Worm (Caenorhabditis elegans) whole organism, L4 larva: ENCODE data around the gene srsx-31.

ENCODE experiments used
- F10B5.3 ChIP-seq: sonication (generic microtip); optimal IDR thresholded peaks from 2 replicates; lab custom pipeline; 2016; ENCODE audit warnings: mild to moderate bottlenecking, missing genetic modification characterization, missing compliant biosample characterization
- ama-1 ChIP-seq: fragments of 150-350 bp; optimal IDR thresholded peaks from 2 replicates; lab custom pipeline; 2014; ENCODE audit warnings: inconsistent platforms, mixed read lengths
- ceh-82 ChIP-seq: sonication (generic microtip); optimal IDR thresholded peaks from 2 replicates; lab custom pipeline; 2017; ENCODE audit warnings: missing biosample characterization, missing genetic modification characterization
- daf-12 ChIP-seq: fragments of 150-350 bp; optimal IDR thresholded peaks from 2 replicates; lab custom pipeline; 2014; ENCODE audit warnings: missing biosample characterization, missing genetic modification reagents, missing genetic modification characterization
- lin-38 ChIP-seq: fragments of 200-800 bp; sonication (Bioruptor generic); IDR thresholded peaks from 2 replicates; pipeline ENCODE4 v1.3.6; 2022; ENCODE audit warnings: missing genetic modification reagents, missing genetic modification characterization, missing compliant biosample characterization
- nhr-25 ChIP-seq: sonication (generic microtip); optimal IDR thresholded peaks from 2 replicates; lab custom pipeline; 2017; ENCODE audit warnings: missing genetic modification characterization, mild to moderate bottlenecking, missing compliant biosample characterization, antibody characterized with exemption, moderate library complexity, borderline replicate concordance; ENCODE audit not compliant: insufficient read depth
- nhr-6 ChIP-seq: fragments of 150-350 bp; optimal IDR thresholded peaks from 2 replicates; lab custom pipeline; 2014; ENCODE audit warnings: missing biosample characterization, missing genetic modification characterization
- nhr-76 ChIP-seq: fragments of 150-350 bp; optimal IDR thresholded peaks from 2 replicates; lab custom pipeline; 2014; ENCODE audit warnings: missing biosample characterization, missing genetic modification characterization
- saeg-2 ChIP-seq: fragments of 200-800 bp; sonication (Bioruptor generic); IDR thresholded peaks from 2 replicates; pipeline ENCODE4 v1.3.6; 2022; ENCODE audit warnings: missing genetic modification reagents, missing genetic modification characterization, missing compliant biosample characterization
- zag-1 ChIP-seq: fragments of 150-350 bp; optimal IDR thresholded peaks from 2 replicates; lab custom pipeline; 2014; ENCODE audit warnings: missing biosample characterization, missing genetic modification characterization

DNA sequence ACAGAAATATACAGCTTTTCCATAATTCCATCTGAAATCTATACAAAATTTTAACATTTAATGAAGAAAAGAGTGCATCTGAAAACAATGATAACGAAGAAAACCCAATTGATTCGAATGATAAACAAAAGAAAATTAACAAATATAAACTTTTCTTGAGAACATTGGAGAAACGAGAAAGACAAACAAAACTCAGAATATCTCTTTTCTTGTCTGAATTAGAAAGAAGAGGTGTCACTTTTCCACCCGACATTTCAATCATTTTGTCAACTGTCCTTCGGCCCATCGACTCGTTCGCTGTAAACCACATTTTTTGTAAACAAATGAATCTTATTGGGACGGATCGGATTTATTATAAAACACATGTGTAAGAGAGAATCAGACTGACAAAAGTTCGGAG lies 28.9 kb downstream of the srsx-31 start, which contains the start of gene bgal-1:
- TF ChIP-seq ceh-82 (tag; lab: Kevin White, UChicago) (no peak), nhr-6 (tag; lab: Kevin White, UChicago) (no peak), daf-12 (tag; lab: Kevin White, UChicago) (no peak), ama-1 (peak; percentile 92), nhr-76 (tag; lab: Kevin White, UChicago) (no peak), saeg-2 (no peak), lin-38 (GFP tag; lab: Robert Waterston, UW) (no peak), zag-1 (no peak), F10B5.3 (tag; lab: Kevin White, UChicago) (peak; percentile 4), nhr-25 (tag; lab: Kevin White, UChicago) (no peak)
